Fruit fly (Drosophila melanogaster): ENCODE measurements around the gene Blimp-1.

DNA sequence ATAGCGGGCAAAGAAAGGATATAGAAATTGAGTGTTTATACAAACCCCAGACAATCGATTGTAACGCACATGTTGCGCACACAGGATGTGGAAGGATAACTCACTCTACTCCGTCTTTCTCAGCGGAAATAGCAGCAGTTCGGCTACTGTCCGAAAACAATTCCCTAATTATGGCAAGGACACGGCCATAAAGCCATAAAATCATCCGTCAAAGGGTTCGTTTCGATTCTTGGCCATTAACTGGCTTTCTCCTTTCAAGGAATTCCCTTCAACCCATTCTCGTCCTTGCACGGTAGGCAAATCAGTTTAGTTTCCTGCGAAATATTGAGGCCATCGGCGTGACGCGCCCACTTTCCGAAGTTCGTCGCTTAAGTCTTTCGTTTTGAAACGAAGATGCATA, 9.3 kb upstream of the Blimp-1 start:
- TF ChIP-seq Dll (optimal IDR thresholded peaks at IDR 0.05) (no peak), CG8478 (optimal IDR thresholded peaks at IDR 0.05) (no peak), pan (optimal IDR thresholded peaks at IDR 0.05) (no peak), EcR (GFP tag; optimal IDR thresholded peaks at IDR 0.05) (no peak)

Measured in whole organism.